Worm (Caenorhabditis elegans) whole organism, L3 larva: ENCODE results near the gene gldi-1.

Experiments used
- elt-1 ChIP-seq: fragments of 150-350 bp; optimal IDR thresholded peaks from 2 replicates; lab custom pipeline; 2014; ENCODE audit warnings: missing biosample characterization, missing genetic modification characterization
- fkh-10 ChIP-seq: sonication (generic microtip); optimal IDR thresholded peaks from 2 replicates; lab custom pipeline; 2017; ENCODE audit warnings: missing biosample characterization, missing genetic modification reagents, missing genetic modification characterization
- mdl-1 ChIP-seq: fragments of 150-350 bp; optimal IDR thresholded peaks from 2 replicates; lab custom pipeline; 2014; ENCODE audit warnings: missing biosample characterization, missing genetic modification characterization
- nhr-11 ChIP-seq: fragments of 150-350 bp; optimal IDR thresholded peaks from 2 replicates; lab custom pipeline; 2014; ENCODE audit warnings: missing biosample characterization, missing genetic modification characterization
- nhr-237 ChIP-seq: fragments of 150-350 bp; optimal IDR thresholded peaks from 2 replicates; lab custom pipeline; 2014; ENCODE audit warnings: missing biosample characterization, missing genetic modification characterization
- nhr-76 ChIP-seq: fragments of 150-350 bp; sonication (generic microtip); optimal IDR thresholded peaks from 5 replicates; lab custom pipeline; 2014; ENCODE audit warnings: missing biosample characterization, missing genetic modification characterization
- pha-4 ChIP-seq: fragments of 150-350 bp; optimal IDR thresholded peaks from 2 replicates; lab custom pipeline; 2014; ENCODE audit warnings: missing biosample characterization, missing genetic modification reagents, missing genetic modification characterization
- snpc-4 ChIP-seq: fragments of 150-350 bp; optimal IDR thresholded peaks from 2 replicates; lab custom pipeline; 2014; ENCODE audit warnings: missing biosample characterization, missing genetic modification characterization
- unc-39 ChIP-seq: sonication (generic microtip); optimal IDR thresholded peaks from 4 replicates; lab custom pipeline; 2017; ENCODE audit warnings: missing biosample characterization, missing genetic modification characterization

DNA sequence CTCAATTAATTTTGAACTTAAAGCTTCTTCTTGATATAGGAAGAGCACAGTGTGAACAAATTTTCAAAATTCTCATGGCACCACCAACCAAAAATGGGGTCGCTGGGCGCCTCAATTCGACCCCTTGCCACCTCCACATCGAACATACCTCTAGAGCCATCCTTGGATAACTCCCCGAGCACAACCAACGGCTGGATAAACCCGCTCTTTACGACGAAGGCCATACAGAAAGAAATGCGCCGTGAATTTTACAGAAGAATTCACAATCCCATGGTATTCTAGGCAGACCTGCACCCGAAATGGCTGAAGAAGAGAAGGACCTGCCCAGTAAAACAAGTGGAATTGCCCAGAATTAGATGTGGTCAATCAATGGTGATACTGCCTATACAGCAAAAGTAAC lies 18.5 kb upstream of the gldi-1 start:
- TF ChIP-seq nhr-76 (tag; lab: Kevin White, UChicago): no peak
- no peak for TF ChIP-seq snpc-4 (tag; lab: Kevin White, UChicago)
- TF ChIP-seq unc-39 (tag; lab: Kevin White, UChicago): no peak
- no peak for TF ChIP-seq pha-4 (tag; lab: Kevin White, UChicago)
- TF ChIP-seq nhr-11 (tag; lab: Kevin White, UChicago): no peak
- TF ChIP-seq elt-1 (tag; lab: Kevin White, UChicago): no peak
- TF ChIP-seq fkh-10: no peak
- TF ChIP-seq mdl-1 (tag; lab: Kevin White, UChicago): no peak
- TF ChIP-seq nhr-237 (tag; lab: Kevin White, UChicago): no peak
